Fruit fly (Drosophila melanogaster): ENCODE results near the gene Alg9.

DNA sequence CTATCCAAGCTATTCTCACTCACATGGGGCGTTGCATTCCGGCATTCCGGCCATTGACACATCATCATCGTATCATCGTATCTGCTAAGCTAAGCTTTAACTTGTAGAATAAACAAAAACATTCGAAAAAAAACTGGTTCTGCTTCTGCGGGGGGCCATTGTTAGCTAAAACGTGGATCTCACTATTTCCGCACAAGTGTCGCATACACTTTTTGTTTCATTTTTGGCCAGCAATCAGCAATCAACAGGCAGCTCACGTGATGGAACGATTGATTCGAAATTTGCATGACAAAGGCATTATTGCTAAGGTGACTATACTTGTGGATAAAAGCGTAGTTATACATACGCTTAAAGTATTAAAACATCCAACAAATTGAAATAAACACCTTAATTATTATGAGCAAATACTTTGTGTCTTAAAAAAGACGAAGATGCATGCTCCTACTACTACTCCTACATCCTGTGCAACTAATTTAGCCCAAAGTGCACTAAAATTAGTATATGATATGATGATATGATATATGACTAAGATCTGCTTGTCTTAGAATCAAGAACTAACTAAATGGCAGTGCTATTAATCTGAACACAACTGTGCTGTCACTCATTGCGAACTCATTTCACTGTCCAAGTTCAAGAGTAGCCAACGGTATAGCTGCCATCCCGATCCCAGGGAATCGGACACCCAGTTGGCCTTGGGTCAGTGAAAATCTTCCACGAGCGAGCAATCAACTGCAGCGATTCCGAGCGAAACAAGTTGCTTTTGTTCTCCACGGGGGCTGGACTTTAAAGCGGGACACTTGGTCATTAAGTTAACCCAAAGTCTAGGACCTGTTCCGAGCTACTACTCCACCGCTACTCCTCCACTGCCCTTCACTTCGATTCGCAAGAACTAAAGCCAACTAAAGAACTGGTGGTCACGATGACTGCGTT is 17.6 kb downstream of the Alg9 start:
- TF ChIP-seq CG5204 (GFP tag; optimal IDR thresholded peaks at IDR 0.05) (no peak), CG1620 (GFP tag; optimal IDR thresholded peaks at IDR 0.05) (no peak), Mnt (GFP tag; optimal IDR thresholded peaks at IDR 0.05) (no peak), kay (GFP tag; ENCODE audit: borderline replicate concordance) (no peak), Hr96 (GFP tag; optimal IDR thresholded peaks at IDR 0.05) (no peak), bab1 (GFP tag; optimal IDR thresholded peaks at IDR 0.05) (no peak), CG11617 (GFP tag; optimal IDR thresholded peaks at IDR 0.05) (no peak), CG33017 (tag; optimal IDR thresholded peaks at IDR 0.05) (no peak), CG14711 (tag; optimal IDR thresholded peaks at IDR 0.05) (no peak), tj (GFP tag; optimal IDR thresholded peaks at IDR 0.05) (no peak), CG7045 (GFP tag; optimal IDR thresholded peaks at IDR 0.05) (no peak), Clk (GFP tag; optimal IDR thresholded peaks at IDR 0.05) (no peak), pad (GFP tag; optimal IDR thresholded peaks at IDR 0.05) (no peak), toe (GFP tag; optimal IDR thresholded peaks at IDR 0.05) (no peak)

Measured in whole organism, adult.